Fruit fly (Drosophila melanogaster) whole organism, embryonic: ENCODE data around the gene CG15572.
A peak's percentile ranks its signal among the peaks of the same experiment; 100 is the strongest.

Source experiments
- CG11504 ChIP-seq: fragments of 200-800 bp; sonication (Bioruptor generic); optimal IDR thresholded peaks from 3 replicates; lab custom pipeline; 2019; ENCODE audit warnings: missing biosample characterization, mild to moderate bottlenecking, missing genetic modification characterization, moderate library complexity
- CG11696 ChIP-seq: fragments of 200-800 bp; sonication (Bioruptor generic); IDR thresholded peaks from 2 replicates; pipeline ENCODE4 v1.3.6; 2022; ENCODE audit warnings: missing biosample characterization, missing genetic modification characterization
- CG13123 ChIP-seq: fragments of 200-800 bp; sonication (Bioruptor generic); optimal IDR thresholded peaks from 2 replicates; lab custom pipeline; 2016; ENCODE audit warnings: missing biosample characterization, missing genetic modification characterization
- CG13775 ChIP-seq: fragments of 200-800 bp; sonication (Bioruptor generic); optimal IDR thresholded peaks from 3 replicates; lab custom pipeline; 2017; ENCODE audit warnings: missing biosample characterization, mild to moderate bottlenecking, missing genetic modification characterization
- CG14667 ChIP-seq: fragments of 200-800 bp; sonication (Bioruptor generic); IDR thresholded peaks from 2 replicates; pipeline ENCODE4 v1.3.6; 2022; ENCODE audit warnings: missing biosample characterization, missing genetic modification characterization
- CG15601 ChIP-seq: fragments of 200-800 bp; sonication (Bioruptor generic); optimal IDR thresholded peaks from 3 replicates; lab custom pipeline; 2019; ENCODE audit warnings: missing biosample characterization, mild to moderate bottlenecking, missing genetic modification characterization, moderate library complexity
- CG15696 ChIP-seq: fragments of 200-800 bp; sonication (Bioruptor generic); optimal IDR thresholded peaks from 2 replicates; lab custom pipeline; 2019; ENCODE audit warnings: missing biosample characterization, mild to moderate bottlenecking, missing genetic modification characterization, moderate library complexity
- CG1603 ChIP-seq: fragments of 200-800 bp; sonication (Bioruptor generic); optimal IDR thresholded peaks from 2 replicates; lab custom pipeline; 2019; ENCODE audit warnings: missing biosample characterization, mild to moderate bottlenecking, missing genetic modification characterization, moderate library complexity
- CG17328 ChIP-seq: fragments of 200-800 bp; sonication (Bioruptor generic); IDR thresholded peaks from 2 replicates; pipeline ENCODE4 v1.3.6; 2022; ENCODE audit warnings: missing biosample characterization, missing genetic modification characterization
- CG18599 ChIP-seq: fragments of 200-800 bp; sonication (Bioruptor generic); optimal IDR thresholded peaks from 3 replicates; lab custom pipeline; 2017; ENCODE audit warnings: missing biosample characterization, missing genetic modification characterization, mild to moderate bottlenecking, moderate library complexity, missing genetic modification reagents
- CG2116 ChIP-seq: fragments of 200-800 bp; sonication (Bioruptor generic); optimal IDR thresholded peaks from 3 replicates; lab custom pipeline; 2018; ENCODE audit warnings: missing biosample characterization, mild to moderate bottlenecking, missing genetic modification characterization
- CG2678 ChIP-seq: fragments of 200-800 bp; sonication (Bioruptor generic); optimal IDR thresholded peaks from 3 replicates; lab custom pipeline; 2019; ENCODE audit warnings: missing biosample characterization, mild to moderate bottlenecking, missing genetic modification characterization, moderate library complexity
- CG7839 ChIP-seq: fragments of 200-800 bp; sonication (Bioruptor generic); optimal IDR thresholded peaks from 3 replicates; lab custom pipeline; 2018; ENCODE audit warnings: missing biosample characterization, mild to moderate bottlenecking, missing genetic modification characterization, moderate library complexity
- CG8089 ChIP-seq: fragments of 200-800 bp; sonication (Bioruptor generic); optimal IDR thresholded peaks from 3 replicates; lab custom pipeline; 2016; ENCODE audit warnings: missing biosample characterization, missing genetic modification characterization
- CG8290 ChIP-seq, 3 experiments: fragments of 200-800 bp; sonication (Bioruptor generic); optimal IDR thresholded peaks; 2 replicates each; lab custom pipeline; 2016 to 2019; ENCODE audit warnings: missing biosample characterization in 3 of 3, missing genetic modification characterization in 3 of 3, mild to moderate bottlenecking in 2 of 3, moderate library complexity in 1 of 3
- CTCF ChIP-seq: fragments of 200-800 bp; sonication (Bioruptor generic); optimal IDR thresholded peaks from 2 replicates; lab custom pipeline; 2017; ENCODE audit warnings: missing biosample characterization, mild to moderate bottlenecking, missing genetic modification characterization, moderate library complexity
- CoRest ChIP-seq: fragments of 200-800 bp; sonication (Bioruptor generic); optimal IDR thresholded peaks from 3 replicates; lab custom pipeline; 2018; ENCODE audit warnings: missing biosample characterization, mild to moderate bottlenecking, missing genetic modification characterization, moderate library complexity
- Drgx ChIP-seq: fragments of 200-800 bp; sonication (Bioruptor generic); IDR thresholded peaks from 2 replicates; pipeline ENCODE4 v1.3.6; 2022; ENCODE audit warnings: missing biosample characterization, missing genetic modification characterization
- Hey ChIP-seq: fragments of 200-800 bp; sonication (Bioruptor generic); optimal IDR thresholded peaks from 3 replicates; lab custom pipeline; 2018; ENCODE audit warnings: missing biosample characterization, mild to moderate bottlenecking, missing genetic modification characterization
- Hmr ChIP-seq: fragments of 200-800 bp; sonication (Bioruptor generic); optimal IDR thresholded peaks from 3 replicates; lab custom pipeline; 2017; ENCODE audit warnings: mild to moderate bottlenecking, missing biosample characterization, missing genetic modification reagents, missing genetic modification characterization
- Hr51 ChIP-seq, 2 experiments: fragments of 200-800 bp; sonication (Bioruptor generic); optimal IDR thresholded peaks; 2 replicates in 1 of 2; 3 replicates in 1 of 2; lab custom pipeline; 2016 to 2018; ENCODE audit warnings: missing biosample characterization in 2 of 2, missing genetic modification characterization in 2 of 2, mild to moderate bottlenecking in 1 of 2, moderate library complexity in 1 of 2
- Jarid2 ChIP-seq: fragments of 200-800 bp; sonication (Bioruptor generic); optimal IDR thresholded peaks from 3 replicates; lab custom pipeline; 2017; ENCODE audit warnings: mild to moderate bottlenecking, missing biosample characterization, missing genetic modification reagents, missing genetic modification characterization
- Med ChIP-seq: fragments of 200-800 bp; sonication (Bioruptor generic); peaks from one replicate; lab custom pipeline; 2016; ENCODE audit warnings: missing biosample characterization, missing genetic modification characterization, mild to moderate bottlenecking, inconsistent platforms, moderate library complexity
- Nf-YB ChIP-seq: fragments of 200-800 bp; sonication (Bioruptor generic); optimal IDR thresholded peaks from 3 replicates; lab custom pipeline; 2019; ENCODE audit warnings: missing biosample characterization, mild to moderate bottlenecking, missing genetic modification characterization, moderate library complexity
- Nf-YC ChIP-seq: fragments of 200-800 bp; optimal IDR thresholded peaks from 3 replicates; lab custom pipeline; 2019; ENCODE audit warnings: missing biosample characterization, mild to moderate bottlenecking, missing genetic modification characterization, moderate library complexity
- NfI ChIP-seq: fragments of 200-800 bp; sonication (Bioruptor generic); optimal IDR thresholded peaks from 3 replicates; lab custom pipeline; 2018; ENCODE audit warnings: missing biosample characterization, mild to moderate bottlenecking, missing genetic modification characterization, moderate library complexity
- Ptx1 ChIP-seq: fragments of 200-800 bp; sonication (Bioruptor generic); IDR thresholded peaks from 2 replicates; pipeline ENCODE4 v1.3.6; 2022; ENCODE audit warnings: missing biosample characterization, missing genetic modification characterization
- Sox102F ChIP-seq: fragments of 200-800 bp; sonication (Bioruptor generic); optimal IDR thresholded peaks from 2 replicates; lab custom pipeline; 2018; ENCODE audit warnings: missing biosample characterization, mild to moderate bottlenecking, missing genetic modification characterization, moderate library complexity
- Taf1 ChIP-seq: fragments of 200-800 bp; sonication (Bioruptor generic); IDR thresholded peaks from 2 replicates; pipeline ENCODE4 v1.3.6; 2022; ENCODE audit warnings: missing biosample characterization, missing genetic modification characterization
- abd-A ChIP-seq: fragments of 200-800 bp; sonication (Bioruptor generic); optimal IDR thresholded peaks from 3 replicates; lab custom pipeline; 2019; ENCODE audit warnings: missing biosample characterization, mild to moderate bottlenecking, missing genetic modification characterization, moderate library complexity
- ara ChIP-seq: fragments of 200-800 bp; sonication (Bioruptor generic); IDR thresholded peaks from 2 replicates; pipeline ENCODE4 v1.3.6; 2022; ENCODE audit warnings: missing biosample characterization, missing genetic modification characterization
- br ChIP-seq: fragments of >200 bp; optimal IDR thresholded peaks from 2 replicates; lab custom pipeline; 2017
- caup ChIP-seq: fragments of 200-800 bp; sonication (Bioruptor generic); optimal IDR thresholded peaks from 3 replicates; lab custom pipeline; 2017; ENCODE audit warnings: missing biosample characterization, mild to moderate bottlenecking, missing genetic modification characterization, moderate library complexity; ENCODE audit not compliant: severe bottlenecking
- chn ChIP-seq: fragments of 200-800 bp; sonication (Bioruptor generic); optimal IDR thresholded peaks from 2 replicates; lab custom pipeline; 2016; ENCODE audit warnings: missing biosample characterization, missing genetic modification characterization
- dmrt99B ChIP-seq: fragments of 200-800 bp; sonication (Bioruptor generic); optimal IDR thresholded peaks from 2 replicates; lab custom pipeline; 2018; ENCODE audit warnings: missing biosample characterization, mild to moderate bottlenecking, missing genetic modification characterization, moderate library complexity
- ewg ChIP-seq: fragments of 200-800 bp; sonication (Bioruptor generic); optimal IDR thresholded peaks from 3 replicates; lab custom pipeline; 2017; ENCODE audit warnings: mild to moderate bottlenecking, missing biosample characterization, missing genetic modification reagents, missing genetic modification characterization
- gem ChIP-seq: fragments of 200-800 bp; sonication (Bioruptor generic); optimal IDR thresholded peaks from 2 replicates; lab custom pipeline; 2019; ENCODE audit warnings: missing biosample characterization, mild to moderate bottlenecking, missing genetic modification characterization, moderate library complexity
- gt ChIP-seq: fragments of 200-800 bp; sonication (Bioruptor generic); IDR thresholded peaks from 2 replicates; pipeline ENCODE4 v1.3.6; 2022; ENCODE audit warnings: missing biosample characterization, missing genetic modification characterization
- onecut ChIP-seq: fragments of 200-800 bp; sonication (Bioruptor generic); IDR thresholded peaks from 2 replicates; pipeline ENCODE4 v1.3.6; 2022; ENCODE audit warnings: missing biosample characterization, missing genetic modification characterization
- pfk ChIP-seq: fragments of 200-800 bp; sonication (Bioruptor generic); optimal IDR thresholded peaks from 2 replicates; lab custom pipeline; 2018; ENCODE audit warnings: missing biosample characterization, mild to moderate bottlenecking, missing genetic modification characterization, moderate library complexity
- ranshi ChIP-seq: fragments of 200-800 bp; sonication (Bioruptor generic); IDR thresholded peaks from 2 replicates; pipeline ENCODE4 v1.3.6; 2022; ENCODE audit warnings: missing biosample characterization, missing genetic modification characterization
- row ChIP-seq: fragments of 200-800 bp; sonication (Bioruptor generic); IDR thresholded peaks from 3 replicates; pipeline ENCODE4 v1.3.6; 2022; ENCODE audit warnings: missing biosample characterization, missing genetic modification characterization
- sens ChIP-seq: fragments of 200-800 bp; sonication (Bioruptor generic); peaks from one replicate; lab custom pipeline; 2016; ENCODE audit warnings: missing biosample characterization, missing genetic modification characterization
- stwl ChIP-seq: fragments of 200-800 bp; sonication (Bioruptor generic); optimal IDR thresholded peaks from 3 replicates; lab custom pipeline; 2018; ENCODE audit warnings: missing biosample characterization, mild to moderate bottlenecking, missing genetic modification characterization, moderate library complexity
- tin ChIP-seq: fragments of 200-800 bp; sonication (Bioruptor generic); optimal IDR thresholded peaks from 3 replicates; lab custom pipeline; 2016; ENCODE audit warnings: missing biosample characterization, missing genetic modification characterization
- unpg ChIP-seq: fragments of 200-800 bp; sonication (Bioruptor generic); optimal IDR thresholded peaks from 3 replicates; lab custom pipeline; 2018; ENCODE audit warnings: missing biosample characterization, mild to moderate bottlenecking, missing genetic modification characterization, moderate library complexity
- wor ChIP-seq: fragments of 200-800 bp; sonication (Bioruptor generic); IDR thresholded peaks from 2 replicates; pipeline ENCODE4 v1.3.6; 2022; ENCODE audit warnings: missing biosample characterization, missing genetic modification characterization

The CG15572 gene

dm6 chrX:4264319-4264718 is 4.2 kb upstream of the CG15572 start:
- TF ChIP-seq CG1603 (peak; percentile 34), CG8290 (GFP tag; optimal IDR thresholded peaks at IDR 0.05; lab: Kevin White, UChicago) (no peak), CG8290 (tag; optimal IDR thresholded peaks at IDR 0.05; lab: Kevin White, UChicago) (peak in 1 of 2 experiments; percentile 25), Hr51 (GFP tag; optimal IDR thresholded peaks at IDR 0.05; lab: Kevin White, UChicago) (peak in 1 of 2 experiments; percentile 30), CG11504 (tag; lab: Kevin White, UChicago) (peak; percentile 22), CG13123 (GFP tag; lab: Kevin White, UChicago) (no peak), Sox102F (GFP tag; lab: Kevin White, UChicago) (peak; percentile 19), Jarid2 (no peak), CG14667 (GFP tag; lab: Robert Waterston, UW) (no peak), Drgx (GFP tag; lab: Robert Waterston, UW) (peak; percentile 70; the same call in 1 of the 2 replicates), ara (no peak), br (lab: Kevin White, UChicago) (no peak), dmrt99B (tag; lab: Kevin White, UChicago) (peak; percentile 38), row (GFP tag; lab: Robert Waterston, UW) (peak; percentile 37), unpg (GFP tag; lab: Kevin White, UChicago) (peak; percentile 12), CoRest (tag; lab: Kevin White, UChicago) (no peak), CG8089 (GFP tag; lab: Kevin White, UChicago) (no peak), CG18599 (GFP tag; lab: Kevin White, UChicago) (peak; percentile 8), gem (peak; percentile 39), Ptx1 (GFP tag; lab: Robert Waterston, UW) (0 out of 2 replicates have a peak, but pooled peaks have one; percentile 23), CG7839 (peak; percentile 4), CG2678 (tag; lab: Kevin White, UChicago) (peak; percentile 5), sens (peak; percentile 60), Med (GFP tag; lab: Kevin White, UChicago) (peak; percentile 61)

DNA sequence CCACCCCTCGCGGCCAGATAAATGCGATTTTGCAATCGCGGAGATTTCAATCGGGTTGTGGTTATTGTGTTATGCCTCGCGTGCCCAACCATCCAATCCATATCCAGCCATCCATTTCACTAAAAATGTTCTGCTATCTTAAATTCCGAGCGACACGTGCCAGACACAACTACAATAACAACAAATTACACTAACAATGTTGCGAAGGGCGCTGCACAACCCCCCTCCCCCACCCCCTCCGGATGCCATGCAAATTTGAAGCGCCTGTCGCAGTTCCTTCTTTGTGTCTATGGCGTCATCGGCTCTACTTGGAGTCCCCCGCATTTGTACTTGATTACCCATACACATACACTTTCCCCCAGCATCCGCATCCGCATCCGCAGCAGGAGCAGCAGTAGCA is 3.2 kb upstream of the CG15572 start:
- TF ChIP-seq Med (GFP tag; lab: Kevin White, UChicago) (peak; percentile 56), abd-A (tag; lab: Kevin White, UChicago) (peak; percentile 23), ranshi (GFP tag; lab: Robert Waterston, UW) (no peak), Hey (tag; lab: Kevin White, UChicago) (peak; percentile 92)
- TF ChIP-seq, all 482 proteins: peak for 3

- TF ChIP-seq Med (GFP tag; lab: Kevin White, UChicago) (peak; percentile 26), CG2116 (GFP tag; lab: Kevin White, UChicago) (no peak), Nf-YB (no peak), caup (GFP tag; lab: Kevin White, UChicago) (no peak), Nf-YC (tag; lab: Kevin White, UChicago) (no peak)
Observed at dm6 chrX:4265797-4266196, 2.7 kb upstream of the CG15572 start, which contains the start of gene CG12691. Gene CG12691 (plus strand): TSS chrX:4266097.

dm6 chrX:4273499-4273898 is 5.0 kb downstream of the CG15572 start:
- no peak for TF ChIP-seq chn (GFP tag; lab: Kevin White, UChicago)
- no peak for TF ChIP-seq NfI (GFP tag; lab: Kevin White, UChicago)
- TF ChIP-seq Hmr (GFP tag; lab: Kevin White, UChicago): no peak
- no peak for TF ChIP-seq Taf1 (GFP tag; lab: Robert Waterston, UW)
- TF ChIP-seq pfk (GFP tag; lab: Kevin White, UChicago): peak; percentile 91
- no peak for TF ChIP-seq ewg (GFP tag; lab: Kevin White, UChicago)
- TF ChIP-seq row (GFP tag; lab: Robert Waterston, UW): no peak
- TF ChIP-seq onecut (GFP tag; lab: Robert Waterston, UW): no peak
- TF ChIP-seq CG13775 (GFP tag; lab: Kevin White, UChicago): no peak
- TF ChIP-seq CG15696: no peak
- TF ChIP-seq gt: no peak
- no peak for TF ChIP-seq CG17328 (GFP tag; lab: Robert Waterston, UW)
- peak; percentile 15 for TF ChIP-seq stwl (tag; lab: Kevin White, UChicago)
- no peak for TF ChIP-seq CG11696 (GFP tag; lab: Robert Waterston, UW)
- no peak for TF ChIP-seq tin (GFP tag; lab: Kevin White, UChicago)
- no peak for TF ChIP-seq wor (GFP tag; lab: Robert Waterston, UW)
- TF ChIP-seq CG15601: no peak
- peak; percentile 32 for TF ChIP-seq CTCF (GFP tag; lab: Kevin White, UChicago)
